Fruit fly (Drosophila melanogaster) whole organism: ENCODE measurements around the gene Cnep1r1.

ENCODE experiments used
- CG8478 ChIP-seq: fragments of >200 bp; optimal IDR thresholded peaks from 2 replicates; lab custom pipeline; 2018; ENCODE audit warnings: inconsistent platforms
- psq ChIP-seq: fragments of >200 bp; optimal IDR thresholded peaks from 2 replicates; lab custom pipeline; 2017

DNA sequence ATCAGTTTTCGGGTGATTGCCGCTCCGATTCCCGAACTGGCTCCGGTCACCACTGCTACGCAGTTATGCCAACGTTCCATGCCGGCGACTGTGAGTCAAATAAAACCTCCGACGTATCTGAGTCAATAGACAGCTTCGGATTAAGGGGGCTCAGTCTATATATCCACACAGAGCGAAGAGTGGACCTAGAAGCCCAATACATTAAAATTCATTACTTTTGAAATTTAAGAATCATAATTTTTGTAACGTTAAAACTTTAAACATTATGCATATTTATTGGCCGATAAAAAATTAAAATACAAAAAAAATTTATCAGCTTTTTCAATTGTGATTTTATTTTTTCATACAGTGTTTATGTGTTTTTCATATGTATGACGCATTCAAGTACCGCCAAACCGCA, 17.1 kb downstream of the Cnep1r1 start, which contains the start of gene CG40485:
- TF ChIP-seq psq (no peak), CG8478 (no peak)
